Worm (Caenorhabditis elegans): ENCODE measurements around the gene R148.3.

ce11 chrIII:3165309-3165708 is 9.8 kb upstream of the R148.3 start, which contains the start of gene R148.5:
- no peak for TF ChIP-seq med-1 (GFP tag; optimal IDR thresholded peaks at IDR 0.05; ENCODE audit: insufficient read depth)
- TF ChIP-seq ztf-29 (GFP tag; IDR thresholded peaks at IDR 0.05): no peak
- no peak for TF ChIP-seq ztf-23 (GFP tag; IDR thresholded peaks at IDR 0.05)
- TF ChIP-seq klf-2 (GFP tag; conservative IDR thresholded peaks at IDR 0.05): no peak
- TF ChIP-seq T22C8.4 (GFP tag; IDR thresholded peaks at IDR 0.05): no peak
- no peak for TF ChIP-seq flt-1 (GFP tag; IDR thresholded peaks at IDR 0.05)
